Fruit fly (Drosophila melanogaster) whole organism: ENCODE data around the gene CG4582.

ENCODE experiments used
- CG8478 ChIP-seq: fragments of >200 bp; optimal IDR thresholded peaks from 2 replicates; lab custom pipeline; 2018; ENCODE audit warnings: inconsistent platforms
- Dll ChIP-seq: fragments of >200 bp; optimal IDR thresholded peaks from 2 replicates; lab custom pipeline; 2017
- EcR ChIP-seq, 2 experiments: fragments of >200 bp; optimal IDR thresholded peaks; 2 replicates each; lab custom pipeline; 2017; ENCODE audit warnings: missing biosample characterization in 2 of 2, missing genetic modification characterization in 2 of 2, missing genetic modification reagents in 2 of 2
- pan ChIP-seq: fragments of >200 bp; optimal IDR thresholded peaks from 2 replicates; lab custom pipeline; 2017
- psq ChIP-seq: fragments of >200 bp; optimal IDR thresholded peaks from 2 replicates; lab custom pipeline; 2017
- usp ChIP-seq: fragments of >200 bp; optimal IDR thresholded peaks from 2 replicates; lab custom pipeline; 2017; ENCODE audit warnings: missing biosample characterization, missing genetic modification characterization, mixed read lengths

The CG4582 gene

dm6 chr3R:25594128-25594527, 11.1 kb upstream of the CG4582 start:
- no peak for TF ChIP-seq psq (lab: Kevin White, UChicago)

- TF ChIP-seq CG8478: no peak
- no peak for TF ChIP-seq Dll
- TF ChIP-seq psq (lab: Kevin White, UChicago): no peak
- TF ChIP-seq pan (lab: Kevin White, UChicago): no peak
- TF ChIP-seq usp (GFP tag; lab: Kevin White, UChicago): no peak
- no peak for TF ChIP-seq EcR (GFP tag; optimal IDR thresholded peaks at IDR 0.05; lab: Kevin White, UChicago)
Observed at dm6 chr3R:25591500-25591899, 8.5 kb upstream of the CG4582 start.

- TF ChIP-seq psq (lab: Kevin White, UChicago): no peak
- TF ChIP-seq usp (GFP tag; lab: Kevin White, UChicago): no peak
- TF ChIP-seq pan (lab: Kevin White, UChicago): no peak
- TF ChIP-seq Dll: no peak
- no peak for TF ChIP-seq CG8478
- no peak for TF ChIP-seq EcR (GFP tag; optimal IDR thresholded peaks at IDR 0.05; lab: Kevin White, UChicago)
Observed at dm6 chr3R:25590850-25591410, 8.0 kb upstream of the CG4582 start.

dm6 chr3R:25589168-25589567, 6.2 kb upstream of the CG4582 start:
- TF ChIP-seq usp (GFP tag; lab: Kevin White, UChicago) (no peak), CG8478 (no peak)

dm6 chr3R:25588493-25588892, 5.5 kb upstream of the CG4582 start:
- TF ChIP-seq Dll: no peak
- TF ChIP-seq CG8478: no peak
- no peak for TF ChIP-seq pan (lab: Kevin White, UChicago)
- no peak for TF ChIP-seq psq (lab: Kevin White, UChicago)
- no peak for TF ChIP-seq EcR (GFP tag; optimal IDR thresholded peaks at IDR 0.05; lab: Kevin White, UChicago)
- TF ChIP-seq usp (GFP tag; lab: Kevin White, UChicago): no peak

- no peak for TF ChIP-seq Dll
- TF ChIP-seq EcR (GFP tag; optimal IDR thresholded peaks at IDR 0.05; lab: Kevin White, UChicago): no peak
- TF ChIP-seq pan (lab: Kevin White, UChicago): no peak
- TF ChIP-seq CG8478: no peak
- TF ChIP-seq usp (GFP tag; lab: Kevin White, UChicago): no peak
- no peak for TF ChIP-seq psq (lab: Kevin White, UChicago)
Observed at dm6 chr3R:25587708-25588107, 4.7 kb upstream of the CG4582 start.

dm6 chr3R:25559348-25559747, 23.6 kb downstream of the CG4582 start:
- TF ChIP-seq usp (GFP tag; lab: Kevin White, UChicago): no peak
- TF ChIP-seq EcR (GFP tag; optimal IDR thresholded peaks at IDR 0.05; lab: Kevin White, UChicago): no peak
- TF ChIP-seq pan (lab: Kevin White, UChicago): no peak
- TF ChIP-seq psq (lab: Kevin White, UChicago): no peak
- no peak for TF ChIP-seq CG8478
- no peak for TF ChIP-seq Dll

- TF ChIP-seq psq (lab: Kevin White, UChicago) (no peak), EcR (GFP tag; optimal IDR thresholded peaks at IDR 0.05; lab: Kevin White, UChicago) (peak in 1 of 2 experiments; percentile 72)
Observed at dm6 chr3R:25555365-25556106, 27.4 kb downstream of the CG4582 start.

dm6 chr3R:25552181-25552580, 30.8 kb downstream of the CG4582 start:
- no peak for TF ChIP-seq CG8478
- no peak for TF ChIP-seq pan (lab: Kevin White, UChicago)
- no peak for TF ChIP-seq usp (GFP tag; lab: Kevin White, UChicago)
- no peak for TF ChIP-seq EcR (GFP tag; optimal IDR thresholded peaks at IDR 0.05; lab: Kevin White, UChicago)
- no peak for TF ChIP-seq Dll
- no peak for TF ChIP-seq psq (lab: Kevin White, UChicago)

- TF ChIP-seq CG8478 (no peak), psq (lab: Kevin White, UChicago) (no peak), pan (lab: Kevin White, UChicago) (no peak), Dll (no peak), EcR (GFP tag; optimal IDR thresholded peaks at IDR 0.05; lab: Kevin White, UChicago) (no peak), usp (GFP tag; lab: Kevin White, UChicago) (no peak)
Observed at dm6 chr3R:25550428-25550827, 32.6 kb downstream of the CG4582 start.

dm6 chr3R:25549740-25550139, 33.2 kb downstream of the CG4582 start:
- no peak for TF ChIP-seq Dll
- TF ChIP-seq pan (lab: Kevin White, UChicago): no peak
- no peak for TF ChIP-seq psq (lab: Kevin White, UChicago)

- TF ChIP-seq CG8478 (no peak), Dll (no peak), pan (lab: Kevin White, UChicago) (no peak), psq (lab: Kevin White, UChicago) (no peak), usp (GFP tag; lab: Kevin White, UChicago) (no peak), EcR (GFP tag; optimal IDR thresholded peaks at IDR 0.05; lab: Kevin White, UChicago) (no peak)
Observed at dm6 chr3R:25543565-25544317, 39.2 kb downstream of the CG4582 start.
